Fruit fly (Drosophila melanogaster): ENCODE measurements around the gene Arp8.

Gene Arp8

DNA sequence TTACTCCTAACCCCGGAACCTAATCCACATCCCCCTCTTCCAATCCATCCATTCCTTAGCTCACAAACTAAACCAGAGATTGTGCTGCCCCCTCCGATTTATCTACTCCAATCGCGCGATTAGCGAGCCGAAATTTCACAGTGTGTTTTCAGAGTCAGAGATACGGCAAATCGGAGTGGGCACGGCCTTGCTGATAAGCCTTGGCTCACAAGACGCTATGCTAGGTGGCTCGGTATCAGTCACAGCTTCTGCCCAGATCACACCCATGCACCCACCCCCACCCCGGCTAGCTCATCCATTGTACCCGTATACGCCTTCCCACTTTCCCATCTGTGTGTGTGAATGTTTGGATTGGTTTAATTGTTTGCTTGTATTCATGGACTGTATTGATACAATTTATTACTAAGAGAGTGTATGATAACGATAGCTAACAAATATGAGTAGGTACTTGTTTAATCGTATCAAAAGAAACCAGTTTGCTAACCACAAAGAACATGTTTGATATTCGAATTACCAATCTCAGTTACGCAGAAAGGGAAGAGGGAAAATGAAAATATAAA lies 14.7 kb downstream of the Arp8 start:
- TF ChIP-seq CTCF (optimal IDR thresholded peaks at IDR 0.05) (no peak), CG8478 (optimal IDR thresholded peaks at IDR 0.05) (no peak)

DNA sequence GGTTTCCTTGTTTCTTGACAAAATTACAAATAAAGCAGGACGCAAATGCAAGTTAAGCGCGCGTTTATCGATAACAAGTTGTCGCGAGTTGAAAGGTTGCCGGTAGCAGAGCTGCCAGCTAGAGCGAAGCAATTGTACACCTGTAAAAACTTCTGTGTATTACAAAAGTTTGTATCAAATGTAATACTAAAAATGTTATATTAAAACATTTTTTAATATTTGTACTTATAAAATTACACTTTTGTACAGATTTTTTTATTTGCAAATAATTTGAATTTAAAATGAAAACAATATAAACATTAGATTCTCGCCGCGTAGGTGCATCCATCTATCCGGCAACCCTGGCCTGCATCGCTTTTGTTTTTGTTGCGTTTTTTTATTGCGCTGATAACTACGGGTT lies 16.0 kb downstream of the Arp8 start, which contains the start of the genes CG8142 and Ucp4A:
CG8142 (minus strand) TSS at position 82 of the 400 bp plus-strand sequence.
Ucp4A (plus strand) TSS at position 327 of the 400 bp plus-strand sequence.
- TF ChIP-seq CTCF (optimal IDR thresholded peaks at IDR 0.05) (no peak), CG8478 (optimal IDR thresholded peaks at IDR 0.05) (no peak)

DNA sequence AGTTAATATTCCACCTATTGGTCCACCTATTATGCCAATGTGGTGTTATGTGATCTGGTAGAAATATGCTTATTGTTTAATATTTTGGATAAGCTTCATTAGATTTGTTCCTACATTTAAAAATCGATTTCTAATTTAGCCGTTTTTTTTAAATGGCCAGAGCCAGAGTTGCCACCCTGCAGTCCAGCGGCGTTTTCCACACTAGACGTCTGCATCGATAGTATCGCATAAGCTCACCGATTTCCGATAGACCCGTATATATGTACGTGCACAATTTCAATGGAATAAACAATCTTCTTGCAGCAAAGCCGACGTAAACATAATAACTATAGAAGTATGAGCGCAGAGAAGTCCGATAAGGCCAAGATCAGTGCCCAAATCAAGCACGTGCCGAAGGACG lies 18.7 kb downstream of the Arp8 start, which contains the start of gene Taf9:
Taf9 (plus strand) TSS at position 239 of the 400 bp plus-strand sequence.
- no peak for TF ChIP-seq CG8478 (optimal IDR thresholded peaks at IDR 0.05)
- TF ChIP-seq CTCF (optimal IDR thresholded peaks at IDR 0.05), result peak in 1 of 2 experiments; percentile 47

DNA sequence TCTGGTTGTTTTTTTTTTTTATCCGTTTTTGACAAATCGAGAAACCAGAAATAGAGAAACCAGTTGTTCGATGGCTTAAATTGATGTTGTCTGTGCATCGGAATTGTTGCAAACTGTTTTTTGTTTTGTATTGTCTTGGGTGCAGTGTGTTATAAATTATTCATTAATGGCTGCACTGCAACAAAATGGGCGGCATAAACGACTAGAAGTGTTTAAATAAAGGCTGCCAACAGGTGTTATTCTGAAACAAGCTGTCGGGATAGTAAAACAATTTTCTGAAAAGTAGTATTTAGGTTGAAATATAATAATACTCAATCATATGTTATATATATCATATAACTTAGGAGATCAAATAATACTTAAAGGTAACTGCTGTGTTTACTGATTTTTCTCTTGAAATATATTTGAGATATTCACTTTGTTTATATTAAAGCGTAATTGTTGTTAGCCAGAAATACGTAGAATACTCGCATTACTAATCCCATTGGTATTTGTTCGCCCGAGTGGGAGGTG lies 24.1 kb downstream of the Arp8 start:
- no peak for TF ChIP-seq CG8478 (optimal IDR thresholded peaks at IDR 0.05)
- no peak for TF ChIP-seq CTCF (optimal IDR thresholded peaks at IDR 0.05)

DNA sequence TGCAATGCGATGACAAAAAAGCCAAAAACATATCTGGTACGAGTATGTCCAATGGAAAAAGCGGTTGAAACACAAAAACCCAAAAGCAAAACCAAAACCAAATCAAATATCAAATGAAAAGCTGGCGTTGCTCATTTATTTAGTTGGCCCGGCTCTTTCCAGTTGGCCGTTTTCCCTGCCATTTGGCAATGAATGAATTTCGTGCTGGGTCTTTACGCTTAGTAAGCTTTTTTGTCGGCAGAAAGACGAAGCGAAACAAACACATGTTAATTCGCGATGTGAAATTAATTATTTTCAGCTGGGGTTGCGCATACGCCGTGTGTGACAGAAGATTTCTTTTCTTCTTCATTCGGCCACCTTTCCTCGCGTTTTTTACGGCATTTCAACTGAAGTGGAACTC lies 25.8 kb downstream of the Arp8 start:
- TF ChIP-seq CTCF (optimal IDR thresholded peaks at IDR 0.05), result no peak
- no peak for TF ChIP-seq CG8478 (optimal IDR thresholded peaks at IDR 0.05)

DNA sequence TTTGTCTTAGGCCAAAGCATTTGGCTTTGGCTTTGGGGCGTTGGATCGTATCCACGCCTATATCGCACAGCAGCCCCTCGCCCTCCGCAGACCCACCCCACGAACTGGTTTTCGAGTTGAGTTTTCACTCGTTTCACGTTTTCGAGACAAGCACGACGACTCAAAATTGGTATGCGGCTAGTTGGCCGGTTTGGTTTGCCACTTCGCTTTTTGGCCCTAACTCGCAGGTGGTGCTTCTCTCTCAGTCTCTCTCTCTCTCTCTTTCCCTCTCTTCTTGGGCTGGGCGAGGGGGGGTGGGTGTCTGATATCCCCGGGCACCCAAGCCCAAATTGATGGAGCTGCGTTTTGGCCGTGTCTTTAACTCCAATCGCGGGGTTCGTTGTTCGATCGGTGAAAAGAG lies 26.6 kb downstream of the Arp8 start:
- TF ChIP-seq CTCF (optimal IDR thresholded peaks at IDR 0.05), result no peak

DNA sequence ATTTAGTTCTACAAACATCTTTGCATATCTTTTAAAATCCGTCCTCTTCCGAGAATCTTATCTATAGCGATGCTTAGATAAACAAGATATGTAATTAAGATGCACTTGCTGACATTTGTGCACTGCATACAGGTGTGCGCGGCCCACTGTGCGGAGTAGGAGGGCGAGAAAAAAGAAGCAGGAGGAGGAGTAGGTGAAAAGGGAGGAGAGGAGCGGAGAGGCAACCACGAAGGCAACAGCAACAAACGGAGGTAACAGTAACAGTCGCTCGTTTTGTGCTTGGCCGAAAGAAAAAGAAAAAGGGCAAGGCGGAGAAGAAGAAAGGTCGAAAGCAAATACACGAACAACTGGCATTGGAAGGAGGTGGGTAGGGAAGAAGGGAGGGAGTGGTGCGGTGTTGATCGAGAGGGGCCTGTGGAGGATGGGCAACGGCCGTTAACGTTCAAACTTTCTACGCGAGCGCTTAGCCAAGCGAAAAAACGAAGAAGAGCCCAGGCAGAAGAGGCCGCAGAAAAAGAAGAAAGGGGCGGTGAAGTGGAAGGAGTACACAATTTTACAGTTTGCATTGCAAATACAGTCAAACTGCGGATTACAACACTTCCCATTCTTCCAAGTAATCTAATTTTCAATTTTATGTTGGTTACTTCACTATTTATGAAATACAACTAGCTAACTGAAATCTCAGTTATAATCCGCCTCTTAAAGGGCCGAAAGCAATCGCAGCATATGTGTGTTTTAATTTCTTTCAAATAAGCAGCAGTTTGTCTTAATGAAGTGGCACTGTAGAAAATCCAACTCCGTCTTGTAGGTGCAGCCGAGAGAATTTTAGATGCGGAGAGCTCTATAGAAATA lies 28.2 kb downstream of the Arp8 start:
- TF ChIP-seq CTCF (optimal IDR thresholded peaks at IDR 0.05) (no peak), CG8478 (optimal IDR thresholded peaks at IDR 0.05) (no peak)

dm6 chrX:17830644-17831043 lies 30.0 kb downstream of the Arp8 start, which contains the start of gene CG6398:
TSS of gene CG6398 (plus strand) at chrX:17830828.
- TF ChIP-seq CTCF (optimal IDR thresholded peaks at IDR 0.05) (no peak), CG8478 (optimal IDR thresholded peaks at IDR 0.05) (no peak)

DNA sequence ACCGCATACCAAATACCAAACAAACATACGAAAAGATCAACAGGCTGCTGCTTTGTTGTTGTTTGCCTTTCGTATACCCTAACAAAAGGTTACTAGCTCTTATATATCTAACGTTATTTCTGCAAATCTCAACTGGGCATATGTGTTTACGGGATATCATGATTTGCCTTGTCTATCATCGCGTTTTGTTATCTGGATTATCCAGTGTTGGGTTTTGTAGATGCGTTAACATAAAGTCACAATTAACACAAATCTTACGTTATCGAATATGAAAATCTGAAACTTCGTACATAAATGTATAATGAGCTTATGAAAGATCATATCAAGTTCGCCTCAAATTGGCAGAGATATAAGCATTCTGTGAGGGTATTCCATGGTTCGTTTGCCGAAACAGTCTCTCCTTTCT lies 30.4 kb downstream of the Arp8 start:
- TF ChIP-seq CTCF (optimal IDR thresholded peaks at IDR 0.05) (no peak), CG8478 (optimal IDR thresholded peaks at IDR 0.05) (no peak)

DNA sequence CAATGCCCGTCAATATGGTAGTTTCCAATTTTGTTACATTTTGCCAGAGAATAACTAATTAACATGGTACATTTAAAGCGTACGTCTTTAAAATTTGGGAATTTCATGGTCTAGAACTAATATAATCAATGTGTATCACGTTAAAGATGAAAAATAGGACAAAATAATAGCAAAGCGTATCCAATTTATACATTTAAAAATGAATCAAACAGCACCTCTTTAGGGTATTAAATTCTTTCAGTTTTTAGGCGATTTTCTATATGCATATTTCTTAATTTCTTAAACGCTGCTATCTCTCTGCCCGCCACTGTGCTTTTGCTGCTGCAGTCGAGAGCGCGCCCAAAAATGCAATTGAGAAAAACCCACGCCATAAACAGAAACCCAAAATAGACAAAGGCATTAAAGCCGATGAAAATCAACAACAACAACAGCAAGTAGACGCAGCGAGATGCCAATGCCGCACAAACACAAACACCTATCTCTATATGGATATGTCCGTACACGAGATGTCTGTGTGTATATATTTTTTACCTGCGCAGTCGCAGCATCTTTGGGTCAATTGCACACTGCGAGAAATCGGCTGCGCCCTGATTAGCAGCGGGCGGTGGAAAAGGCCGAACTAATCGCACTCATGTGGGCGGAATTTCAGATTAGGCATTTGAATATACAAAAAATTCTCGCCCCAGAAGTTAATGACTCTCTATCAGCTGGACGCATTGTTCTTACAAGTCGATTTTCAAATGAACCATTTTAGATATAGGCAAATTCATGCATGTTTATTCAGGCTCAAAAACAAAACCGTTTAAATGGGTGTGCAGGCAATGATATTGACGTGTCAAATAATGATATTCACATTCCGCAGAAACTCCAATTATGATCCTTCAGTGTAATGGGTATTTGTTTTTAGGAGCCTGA lies 31.3 kb downstream of the Arp8 start:
- TF ChIP-seq CTCF (optimal IDR thresholded peaks at IDR 0.05) (no peak), CG8478 (optimal IDR thresholded peaks at IDR 0.05) (no peak)

- no peak for TF ChIP-seq CG8478 (optimal IDR thresholded peaks at IDR 0.05)
- no peak for TF ChIP-seq CTCF (optimal IDR thresholded peaks at IDR 0.05)
These were observed 32.1 kb downstream of the Arp8 start for dm6 chrX:17828298-17829033.

- peak; percentile 28 to 59 for TF ChIP-seq CTCF (optimal IDR thresholded peaks at IDR 0.05)
- TF ChIP-seq CG8478 (optimal IDR thresholded peaks at IDR 0.05), result no peak
These were observed 33.5 kb downstream of the Arp8 start, which contains the start of gene Socs16D for dm6 chrX:17826807-17827703. TSS of gene Socs16D (minus strand) at chrX:17827564.

- TF ChIP-seq CG8478 (optimal IDR thresholded peaks at IDR 0.05) (no peak), CTCF (optimal IDR thresholded peaks at IDR 0.05) (no peak)
These were observed 39.1 kb downstream of the Arp8 start for dm6 chrX:17821466-17821865.

All from S2 (cell line).